Worm (Caenorhabditis elegans) whole organism, young adult: ENCODE data around the gene C08F8.9.

Experiments used
- B0035.1 ChIP-seq: sonication (generic microtip); optimal IDR thresholded peaks from 2 replicates; lab custom pipeline; 2016; ENCODE audit warnings: missing genetic modification characterization, mild to moderate bottlenecking, missing compliant biosample characterization, missing genotype, missing genetic modification reagents
- B0261.1 ChIP-seq: sonication (generic microtip); optimal IDR thresholded peaks from 2 replicates; lab custom pipeline; 2016; ENCODE audit warnings: mild to moderate bottlenecking, missing genetic modification characterization, moderate library complexity, missing compliant biosample characterization
- C06A6.2 ChIP-seq: fragments of 200-800 bp; sonication (Bioruptor generic); conservative IDR thresholded peaks from 2 replicates; pipeline ENCODE4 v1.3.6; 2022; ENCODE audit warnings: missing genetic modification characterization, missing compliant biosample characterization
- F10E7.11 ChIP-seq: sonication (generic microtip); optimal IDR thresholded peaks from 2 replicates; lab custom pipeline; 2017; ENCODE audit warnings: mild to moderate bottlenecking, missing genetic modification characterization, moderate library complexity, missing compliant biosample characterization
- F39B2.1 ChIP-seq: fragments of 200-800 bp; sonication (Bioruptor generic); IDR thresholded peaks from 2 replicates; pipeline ENCODE4 v1.3.6; 2022; ENCODE audit warnings: missing genetic modification reagents, missing genetic modification characterization, missing compliant biosample characterization
- F52B5.7 ChIP-seq: sonication (generic microtip); optimal IDR thresholded peaks from 2 replicates; lab custom pipeline; 2016; ENCODE audit warnings: mild to moderate bottlenecking, missing genetic modification characterization, missing compliant biosample characterization
- F55B11.4 ChIP-seq: sonication (generic microtip); optimal IDR thresholded peaks from 2 replicates; lab custom pipeline; 2016; ENCODE audit warnings: missing compliant biosample characterization, missing genetic modification characterization, borderline replicate concordance; ENCODE audit not compliant: insufficient read depth
- F57A8.1 ChIP-seq: fragments of 200-800 bp; sonication (Bioruptor generic); optimal IDR thresholded peaks from 2 replicates; lab custom pipeline; 2018; ENCODE audit warnings: mild to moderate bottlenecking, missing genetic modification characterization, moderate library complexity, missing compliant biosample characterization
- T07F8.4 ChIP-seq: sonication (generic microtip); optimal IDR thresholded peaks from 2 replicates; lab custom pipeline; 2016; ENCODE audit warnings: mild to moderate bottlenecking, missing genetic modification characterization, moderate library complexity, missing compliant biosample characterization
- Y67H2A.10 ChIP-seq: fragments of 200-800 bp; sonication (Bioruptor generic); conservative IDR thresholded peaks from 2 replicates; pipeline ENCODE4 v1.3.6; 2022; ENCODE audit warnings: missing genetic modification reagents, missing genetic modification characterization, missing compliant biosample characterization
- Y95B8A.8 ChIP-seq: fragments of 200-800 bp; sonication (Bioruptor generic); IDR thresholded peaks from 2 replicates; pipeline ENCODE4 v1.3.6; 2022; ENCODE audit warnings: missing genetic modification reagents, missing genetic modification characterization, missing compliant biosample characterization
- attf-3 ChIP-seq: fragments of 200-800 bp; sonication (Bioruptor generic); conservative IDR thresholded peaks from 2 replicates; pipeline ENCODE4 v1.3.6; 2022; ENCODE audit warnings: missing genetic modification reagents, missing genetic modification characterization, missing compliant biosample characterization
- cebp-2 ChIP-seq: fragments of 200-800 bp; sonication (Bioruptor generic); IDR thresholded peaks from 2 replicates; pipeline ENCODE4 v1.3.6; 2022; ENCODE audit warnings: missing genetic modification characterization, missing compliant biosample characterization
- fkh-3 ChIP-seq: sonication (generic microtip); optimal IDR thresholded peaks from 2 replicates; lab custom pipeline; 2016; ENCODE audit warnings: mild to moderate bottlenecking, missing genetic modification characterization, missing compliant biosample characterization
- let-526 ChIP-seq: fragments of 200-800 bp; sonication (Bioruptor generic); IDR thresholded peaks from 2 replicates; pipeline ENCODE4 v1.3.6; 2022; ENCODE audit warnings: missing genetic modification reagents, missing genetic modification characterization, missing compliant biosample characterization
- lin-54 ChIP-seq: fragments of 200-800 bp; sonication (Bioruptor generic); optimal IDR thresholded peaks from 2 replicates; lab custom pipeline; 2018; ENCODE audit warnings: mild to moderate bottlenecking, missing genetic modification characterization, missing compliant biosample characterization
- lsy-27 ChIP-seq: sonication (generic microtip); optimal IDR thresholded peaks from 2 replicates; lab custom pipeline; 2017; ENCODE audit warnings: missing genetic modification characterization, mild to moderate bottlenecking, missing compliant biosample characterization, antibody characterized with exemption, missing genotype, borderline replicate concordance; ENCODE audit not compliant: insufficient read depth
- madf-10 ChIP-seq: sonication (generic microtip); optimal IDR thresholded peaks from 2 replicates; lab custom pipeline; 2016; ENCODE audit warnings: mild to moderate bottlenecking, missing genetic modification characterization, missing compliant biosample characterization
- madf-6 ChIP-seq: fragments of 200-800 bp; sonication (Bioruptor generic); IDR thresholded peaks from 2 replicates; pipeline ENCODE4 v1.3.6; 2022; ENCODE audit warnings: missing genetic modification reagents, missing genetic modification characterization, missing compliant biosample characterization
- madf-8 ChIP-seq: fragments of 200-800 bp; sonication (Bioruptor generic); conservative IDR thresholded peaks from 2 replicates; pipeline ENCODE4 v1.3.6; 2022; ENCODE audit warnings: missing genetic modification reagents, missing genetic modification characterization, missing compliant biosample characterization
- nhr-80 ChIP-seq: sonication (generic microtip); optimal IDR thresholded peaks from 2 replicates; lab custom pipeline; 2016; ENCODE audit warnings: missing genetic modification characterization, missing compliant biosample characterization
- rcor-1 ChIP-seq: fragments of 200-800 bp; sonication (Bioruptor generic); IDR thresholded peaks from 2 replicates; pipeline ENCODE4 v1.3.6; 2022; ENCODE audit warnings: missing genetic modification reagents, missing genetic modification characterization, missing compliant biosample characterization
- rpc-1 ChIP-seq, 2 experiments: fragments of 150-350 bp in 1 of 2; sonication (generic microtip) in 1 of 2; optimal IDR thresholded peaks; 2 replicates each; lab custom pipeline; 2014 to 2018; ENCODE audit warnings: missing biosample characterization in 1 of 2, missing genetic modification characterization in 1 of 2, missing genetic modification reagents in 1 of 2, missing genotype in 1 of 2
- snpc-4 ChIP-seq, 5 experiments: fragments of 150-350 bp in 1 of 5; sonication (generic microtip) in 4 of 5; optimal IDR thresholded peaks; 2 replicates each; lab custom pipeline; 2014 to 2018; ENCODE audit warnings: missing genetic modification characterization in 5 of 5, missing biosample characterization in 3 of 5, antibody characterized with exemption in 2 of 5, mild to moderate bottlenecking in 2 of 5, missing compliant biosample characterization in 2 of 5, missing genotype in 2 of 5, moderate library complexity in 2 of 5, missing genetic modification reagents in 1 of 5
- xnd-1 ChIP-seq: sonication (generic microtip); optimal IDR thresholded peaks from 2 replicates; lab custom pipeline; 2016; ENCODE audit warnings: missing genotype, missing genetic modification reagents, missing genetic modification characterization, missing compliant biosample characterization
- ztf-22 ChIP-seq: fragments of 200-800 bp; sonication (Bioruptor generic); optimal IDR thresholded peaks from 2 replicates; lab custom pipeline; 2018; ENCODE audit warnings: mild to moderate bottlenecking, missing genetic modification characterization, moderate library complexity, missing compliant biosample characterization
- ztf-25 ChIP-seq: fragments of 200-800 bp; sonication (Bioruptor generic); IDR thresholded peaks from 2 replicates; pipeline ENCODE4 v1.3.6; 2022; ENCODE audit warnings: missing genetic modification reagents, missing genetic modification characterization, missing compliant biosample characterization

The C08F8.9 gene

ce11 chrIV:11223878-11224277, 45.5 kb upstream of the C08F8.9 start, which contains the start of gene C29F4.3 (continued):
- no peak for TF ChIP-seq madf-8 (GFP tag; lab: Robert Waterston, UW)
- TF ChIP-seq madf-10, result no peak
- TF ChIP-seq F52B5.7 (tag; lab: Kevin White, UChicago), result no peak
- no peak for TF ChIP-seq lsy-27 (tag; lab: Kevin White, UChicago)

ce11 chrIV:11218037-11218436, 39.6 kb upstream of the C08F8.9 start, which contains the start of gene zip-6:
Gene zip-6, minus strand, starts transcription at chrIV:11218137.
- no peak for TF ChIP-seq cebp-2 (GFP tag; lab: Robert Waterston, UW)
- TF ChIP-seq lsy-27 (tag; lab: Kevin White, UChicago), result no peak
- TF ChIP-seq rpc-1 (optimal IDR thresholded peaks at IDR 0.05; lab: Kevin White, UChicago), result no peak
- TF ChIP-seq rpc-1 (tag; optimal IDR thresholded peaks at IDR 0.05; lab: Kevin White, UChicago), result no peak
- TF ChIP-seq ztf-25, result no peak
- TF ChIP-seq Y95B8A.8 (GFP tag; lab: Robert Waterston, UW), result no peak
- no peak for TF ChIP-seq B0035.1 (tag; lab: Kevin White, UChicago)
- no peak for TF ChIP-seq xnd-1 (tag; lab: Kevin White, UChicago)
- TF ChIP-seq nhr-80 (tag; lab: Kevin White, UChicago), result no peak
- no peak for TF ChIP-seq ztf-22 (GFP tag; lab: Kevin White, UChicago)
- no peak for TF ChIP-seq B0261.1
- TF ChIP-seq T07F8.4 (tag; lab: Kevin White, UChicago), result no peak
- no peak for TF ChIP-seq F55B11.4 (tag; lab: Kevin White, UChicago)
- no peak for TF ChIP-seq F10E7.11 (tag; lab: Kevin White, UChicago)
- no peak for TF ChIP-seq fkh-3
- no peak for TF ChIP-seq lin-54

- no peak for TF ChIP-seq rcor-1 (GFP tag; lab: Robert Waterston, UW)
- TF ChIP-seq snpc-4 (GFP tag; optimal IDR thresholded peaks at IDR 0.05; lab: Kevin White, UChicago), result no peak
- no peak for TF ChIP-seq snpc-4 (tag; optimal IDR thresholded peaks at IDR 0.05; lab: Kevin White, UChicago)
- no peak for TF ChIP-seq madf-10
- TF ChIP-seq F57A8.1 (GFP tag; lab: Kevin White, UChicago), result no peak
- TF ChIP-seq C06A6.2, result no peak
- no peak for TF ChIP-seq madf-6 (GFP tag; lab: Robert Waterston, UW)
- TF ChIP-seq, all 124 proteins: peak for 0
These were observed 34.6 kb upstream of the C08F8.9 start for ce11 chrIV:11212978-11213377.

ce11 chrIV:11211547-11211946, 33.2 kb upstream of the C08F8.9 start:
- peak; percentile 70 for TF ChIP-seq nhr-80 (tag; lab: Kevin White, UChicago)
- no peak for TF ChIP-seq Y67H2A.10

ce11 chrIV:11210781-11211256, 32.4 kb upstream of the C08F8.9 start, which contains the start of gene adk-1:
Gene adk-1, minus strand, starts transcription at chrIV:11210831.
- TF ChIP-seq let-526 (GFP tag; lab: Robert Waterston, UW), result no peak
- peak; percentile 83 for TF ChIP-seq attf-3 (GFP tag; lab: Robert Waterston, UW)

- no peak for TF ChIP-seq F39B2.1 (GFP tag; lab: Robert Waterston, UW)
- TF ChIP-seq lsy-27 (tag; lab: Kevin White, UChicago), result no peak
These were observed 28.8 kb upstream of the C08F8.9 start, which contains the start of gene R07H5.9 for ce11 chrIV:11207186-11207585. Gene R07H5.9, plus strand, starts transcription at chrIV:11207486.
